Fruit fly (Drosophila melanogaster) whole organism: ENCODE measurements around the gene emc.
A peak's percentile ranks its signal among the peaks of the same experiment; 100 is the strongest.

Source experiments
- CG8478 ChIP-seq: fragments of >200 bp; optimal IDR thresholded peaks from 2 replicates; lab custom pipeline; 2018; ENCODE audit warnings: inconsistent platforms
- Dll ChIP-seq: fragments of >200 bp; optimal IDR thresholded peaks from 2 replicates; lab custom pipeline; 2017
- EcR ChIP-seq, 2 experiments: fragments of >200 bp; optimal IDR thresholded peaks; 2 replicates each; lab custom pipeline; 2017; ENCODE audit warnings: missing biosample characterization in 2 of 2, missing genetic modification characterization in 2 of 2, missing genetic modification reagents in 2 of 2
- pan ChIP-seq: fragments of >200 bp; optimal IDR thresholded peaks from 2 replicates; lab custom pipeline; 2017
- psq ChIP-seq: fragments of >200 bp; optimal IDR thresholded peaks from 2 replicates; lab custom pipeline; 2017
- usp ChIP-seq: fragments of >200 bp; optimal IDR thresholded peaks from 2 replicates; lab custom pipeline; 2017; ENCODE audit warnings: missing biosample characterization, missing genetic modification characterization, mixed read lengths

emc gene

dm6 chr3L:729345-729744 is 19.9 kb upstream of the emc start:
- TF ChIP-seq Dll (lab: Kevin White, UChicago) = no peak
- TF ChIP-seq usp (GFP tag; lab: Kevin White, UChicago) = no peak
- TF ChIP-seq EcR (GFP tag; optimal IDR thresholded peaks at IDR 0.05; lab: Kevin White, UChicago) = no peak
- no peak for TF ChIP-seq pan (lab: Kevin White, UChicago)
- no peak for TF ChIP-seq psq (lab: Kevin White, UChicago)
- TF ChIP-seq CG8478 = no peak

- TF ChIP-seq CG8478 (no peak), psq (lab: Kevin White, UChicago) (no peak), pan (lab: Kevin White, UChicago) (no peak), Dll (lab: Kevin White, UChicago) (no peak), EcR (GFP tag; optimal IDR thresholded peaks at IDR 0.05; lab: Kevin White, UChicago) (no peak), usp (GFP tag; lab: Kevin White, UChicago) (no peak)
These were observed 17.7 kb upstream of the emc start for dm6 chr3L:731469-731868.

DNA sequence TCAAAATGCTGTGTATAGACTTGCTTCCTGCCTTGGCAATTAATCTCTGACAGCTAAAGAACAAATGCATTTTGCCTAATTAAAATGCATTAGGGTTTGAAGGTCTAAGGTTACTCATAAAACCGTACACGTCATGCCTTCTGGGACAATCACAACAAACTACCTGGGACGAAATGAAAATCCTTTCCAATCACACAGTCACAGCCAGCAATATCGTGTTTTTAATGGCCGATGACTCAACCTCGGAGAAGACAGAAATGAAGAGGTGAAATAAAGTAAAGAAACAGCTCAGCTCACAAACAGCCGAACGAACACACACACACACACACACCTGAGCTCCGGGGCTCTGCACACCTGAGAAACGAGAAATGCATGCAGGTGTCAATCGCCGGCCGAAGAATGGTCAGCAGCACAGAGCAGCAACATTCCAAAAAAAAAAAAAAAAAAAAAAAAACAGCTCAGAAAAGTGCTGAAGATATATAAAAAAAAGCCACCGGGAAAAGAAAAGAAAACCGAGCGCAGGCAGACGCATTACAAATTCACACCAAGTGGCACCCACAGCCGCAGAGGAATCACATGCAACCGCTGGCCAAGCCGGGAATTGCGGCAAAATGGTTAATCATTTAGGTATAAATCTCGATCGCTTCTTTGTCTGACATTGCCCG is 16.8 kb upstream of the emc start:
- TF ChIP-seq pan (lab: Kevin White, UChicago) (no peak), Dll (lab: Kevin White, UChicago) (no peak), EcR (GFP tag; optimal IDR thresholded peaks at IDR 0.05; lab: Kevin White, UChicago) (no peak), CG8478 (no peak), psq (lab: Kevin White, UChicago) (no peak), usp (GFP tag; lab: Kevin White, UChicago) (no peak)

DNA sequence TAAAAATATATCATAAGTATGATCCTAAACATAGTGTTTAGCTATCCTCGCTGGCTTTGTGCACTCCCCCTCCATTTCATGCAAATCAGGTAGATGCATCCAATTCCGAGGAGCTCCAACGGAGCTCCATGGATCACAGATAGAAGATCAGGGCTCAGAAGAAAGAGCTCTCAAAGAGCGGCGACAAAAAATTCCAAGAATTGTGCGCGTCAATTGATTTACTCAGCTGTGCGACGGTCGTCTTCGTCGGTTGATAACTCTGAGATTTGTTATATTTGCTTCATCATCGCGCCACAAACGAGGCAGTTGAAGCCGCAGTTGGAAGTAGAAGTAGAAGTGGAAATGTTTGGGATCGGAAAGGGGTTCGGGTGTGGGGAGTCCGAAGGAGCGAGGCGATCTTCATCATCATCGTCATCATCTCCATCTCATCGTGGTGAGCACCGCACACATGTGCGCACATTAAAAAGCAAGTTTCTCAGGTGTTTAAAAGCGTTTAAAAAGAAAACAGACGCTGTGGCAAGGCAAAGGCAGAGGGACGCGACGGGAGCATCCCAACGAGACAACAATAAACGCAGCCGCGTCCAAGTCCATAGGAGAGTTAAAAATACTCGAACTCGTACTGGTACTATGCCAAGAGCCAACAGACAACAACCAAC is 15.9 kb upstream of the emc start:
- TF ChIP-seq EcR (GFP tag; optimal IDR thresholded peaks at IDR 0.05; lab: Kevin White, UChicago) = no peak
- no peak for TF ChIP-seq psq (lab: Kevin White, UChicago)
- no peak for TF ChIP-seq CG8478
- TF ChIP-seq Dll (lab: Kevin White, UChicago) = no peak
- no peak for TF ChIP-seq pan (lab: Kevin White, UChicago)
- TF ChIP-seq usp (GFP tag; lab: Kevin White, UChicago) = no peak

dm6 chr3L:733845-734697 is 15.1 kb upstream of the emc start:
- TF ChIP-seq CG8478 (no peak), Dll (lab: Kevin White, UChicago) (no peak), psq (lab: Kevin White, UChicago) (no peak), usp (GFP tag; lab: Kevin White, UChicago) (no peak), pan (lab: Kevin White, UChicago) (no peak), EcR (GFP tag; optimal IDR thresholded peaks at IDR 0.05; lab: Kevin White, UChicago) (no peak)

dm6 chr3L:735315-735714 is 13.9 kb upstream of the emc start:
- no peak for TF ChIP-seq EcR (GFP tag; optimal IDR thresholded peaks at IDR 0.05; lab: Kevin White, UChicago)
- no peak for TF ChIP-seq psq (lab: Kevin White, UChicago)
- no peak for TF ChIP-seq CG8478

dm6 chr3L:735948-736347 is 13.3 kb upstream of the emc start:
- TF ChIP-seq pan (lab: Kevin White, UChicago) = no peak
- no peak for TF ChIP-seq CG8478
- no peak for TF ChIP-seq EcR (GFP tag; optimal IDR thresholded peaks at IDR 0.05; lab: Kevin White, UChicago)
- TF ChIP-seq Dll (lab: Kevin White, UChicago) = no peak
- no peak for TF ChIP-seq usp (GFP tag; lab: Kevin White, UChicago)
- no peak for TF ChIP-seq psq (lab: Kevin White, UChicago)

- TF ChIP-seq EcR (GFP tag; optimal IDR thresholded peaks at IDR 0.05; lab: Kevin White, UChicago) (peak in 1 of 2 experiments; percentile 46), psq (lab: Kevin White, UChicago) (no peak)
These were observed 12.5 kb upstream of the emc start for dm6 chr3L:736542-737166.

DNA sequence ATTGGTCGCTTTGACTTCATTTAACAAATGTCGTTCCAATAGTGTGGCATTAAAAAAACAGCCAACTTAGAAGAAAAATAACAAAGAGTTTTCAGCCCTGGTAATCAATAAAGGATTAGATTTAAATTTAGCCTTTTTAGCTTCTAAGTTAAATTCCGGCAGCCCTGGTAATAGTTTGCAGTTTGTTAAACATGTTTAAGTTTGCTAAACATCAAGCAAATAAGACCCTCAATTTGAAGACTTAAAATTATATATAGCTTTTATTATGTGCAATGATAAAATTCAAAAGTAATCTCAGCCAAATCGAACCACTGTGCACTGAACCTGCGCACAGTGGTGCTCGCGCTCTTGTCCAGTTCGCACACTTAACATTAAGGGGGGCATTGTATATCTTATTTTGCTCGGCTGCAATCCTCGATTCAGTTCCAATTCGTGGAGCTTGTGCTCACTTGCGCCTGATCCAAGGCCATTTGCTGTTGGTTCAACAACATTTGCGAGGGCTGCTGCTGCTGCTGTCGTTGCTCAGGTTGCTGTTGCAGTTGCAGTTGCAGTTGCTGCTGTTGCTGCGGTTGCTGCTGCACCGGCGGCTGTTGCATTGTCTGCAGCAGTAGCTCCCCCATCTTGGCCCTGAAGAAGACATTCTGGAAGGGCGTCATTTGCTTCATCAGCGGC is 11.6 kb upstream of the emc start:
- no peak for TF ChIP-seq psq (lab: Kevin White, UChicago)

- peak; percentile 96 for TF ChIP-seq Dll (lab: Kevin White, UChicago)
- no peak for TF ChIP-seq psq (lab: Kevin White, UChicago)
- TF ChIP-seq EcR (GFP tag; optimal IDR thresholded peaks at IDR 0.05; lab: Kevin White, UChicago) = peak in 1 of 2 experiments; percentile 44
These were observed 10.5 kb upstream of the emc start for dm6 chr3L:738523-739356.
